Fruit fly (Drosophila melanogaster) whole organism, embryonic: Measurements from ENCODE around the gene CG14096.
"Not testable (repeated sequence)": the region's sequence is repeated elsewhere in the genome, so short reads cannot be mapped to it uniquely, and the experiment has no call there.

Experiments
- Abd-B ChIP-seq: fragments of 200-800 bp; sonication (Bioruptor generic); optimal IDR thresholded peaks from 2 replicates; lab custom pipeline; 2018; ENCODE audit warnings: missing biosample characterization, mild to moderate bottlenecking, missing genetic modification characterization, moderate library complexity
- Aef1 ChIP-seq: fragments of 200-800 bp; sonication (Bioruptor generic); IDR thresholded peaks from 3 replicates; pipeline ENCODE4 v1.3.6; 2022; ENCODE audit warnings: missing biosample characterization, missing genetic modification characterization
- Blimp-1 ChIP-seq: fragments of 200-800 bp; sonication (Bioruptor generic); optimal IDR thresholded peaks from 3 replicates; lab custom pipeline; 2018; ENCODE audit warnings: missing biosample characterization, missing genetic modification characterization, mild to moderate bottlenecking, moderate library complexity, missing genetic modification reagents
- CG12744 ChIP-seq: fragments of 200-800 bp; sonication (Bioruptor generic); optimal IDR thresholded peaks from 2 replicates; lab custom pipeline; 2016; ENCODE audit warnings: missing biosample characterization, missing genetic modification characterization
- CG13287 ChIP-seq: fragments of 200-800 bp; sonication (Bioruptor generic); IDR thresholded peaks from 2 replicates; pipeline ENCODE4 v1.3.6; 2022; ENCODE audit warnings: missing biosample characterization, missing genetic modification characterization; ENCODE audit not compliant: partially characterized antibody
- CG17568 ChIP-seq: fragments of 200-800 bp; sonication (Bioruptor generic); optimal IDR thresholded peaks from 2 replicates; lab custom pipeline; 2018; ENCODE audit warnings: missing biosample characterization, mild to moderate bottlenecking, missing genetic modification characterization, moderate library complexity
- CG1792 ChIP-seq: fragments of 200-800 bp; sonication (Bioruptor generic); optimal IDR thresholded peaks from 2 replicates; lab custom pipeline; 2016; ENCODE audit warnings: missing biosample characterization, missing genetic modification characterization
- CG18011 ChIP-seq: fragments of 200-800 bp; sonication (Bioruptor generic); optimal IDR thresholded peaks from 2 replicates; lab custom pipeline; 2017; ENCODE audit warnings: missing biosample characterization, missing genetic modification characterization, mild to moderate bottlenecking, moderate library complexity, missing genotype
- CG2199 ChIP-seq: fragments of 200-800 bp; sonication (Bioruptor generic); IDR thresholded peaks from 3 replicates; pipeline ENCODE4 v1.3.6; 2022; ENCODE audit warnings: missing biosample characterization, missing genetic modification characterization
- CG3163 ChIP-seq: fragments of 200-800 bp; sonication (Bioruptor generic); optimal IDR thresholded peaks from 3 replicates; lab custom pipeline; 2016; ENCODE audit warnings: missing biosample characterization, missing genetic modification characterization
- CG8290 ChIP-seq, 3 experiments: fragments of 200-800 bp; sonication (Bioruptor generic); optimal IDR thresholded peaks; 2 replicates each; lab custom pipeline; 2016 to 2019; ENCODE audit warnings: missing biosample characterization in 3 of 3, missing genetic modification characterization in 3 of 3, mild to moderate bottlenecking in 2 of 3, moderate library complexity in 1 of 3
- CG9797 ChIP-seq: fragments of 200-800 bp; sonication (Bioruptor generic); optimal IDR thresholded peaks from 3 replicates; lab custom pipeline; 2018; ENCODE audit warnings: missing biosample characterization, mild to moderate bottlenecking, missing genetic modification characterization
- CG9876 ChIP-seq: fragments of 200-800 bp; sonication (Bioruptor generic); optimal IDR thresholded peaks from 2 replicates; lab custom pipeline; 2016; ENCODE audit warnings: missing biosample characterization, missing genetic modification characterization
- Deaf1 ChIP-seq: fragments of 200-800 bp; optimal IDR thresholded peaks from 3 replicates; lab custom pipeline; 2019; ENCODE audit warnings: missing biosample characterization, mild to moderate bottlenecking, missing genetic modification characterization, moderate library complexity
- Ets65A ChIP-seq: fragments of 200-800 bp; sonication (Bioruptor generic); peaks from one replicate; lab custom pipeline; 2016; ENCODE audit warnings: missing biosample characterization, missing genetic modification characterization
- Hand ChIP-seq: fragments of 200-800 bp; sonication (Bioruptor generic); optimal IDR thresholded peaks from 2 replicates; lab custom pipeline; 2017; ENCODE audit warnings: mild to moderate bottlenecking, missing biosample characterization, missing genetic modification reagents, missing genetic modification characterization
- HmgZ ChIP-seq: fragments of 200-800 bp; sonication (Bioruptor generic); optimal IDR thresholded peaks from 2 replicates; lab custom pipeline; 2018; ENCODE audit warnings: missing biosample characterization, mild to moderate bottlenecking, missing genetic modification characterization
- Hmr ChIP-seq: fragments of 200-800 bp; sonication (Bioruptor generic); optimal IDR thresholded peaks from 3 replicates; lab custom pipeline; 2017; ENCODE audit warnings: mild to moderate bottlenecking, missing biosample characterization, missing genetic modification reagents, missing genetic modification characterization
- Hr78 ChIP-seq, 2 experiments: fragments of 200-800 bp in 1 of 2; fragments of >200 bp in 1 of 2; sonication (Bioruptor generic) in 1 of 2; optimal IDR thresholded peaks; 2 replicates each; lab custom pipeline; 2017 to 2019; ENCODE audit warnings: missing biosample characterization in 2 of 2, missing genetic modification characterization in 2 of 2, mild to moderate bottlenecking in 1 of 2, moderate library complexity in 1 of 2
- Jarid2 ChIP-seq: fragments of 200-800 bp; sonication (Bioruptor generic); optimal IDR thresholded peaks from 3 replicates; lab custom pipeline; 2017; ENCODE audit warnings: mild to moderate bottlenecking, missing biosample characterization, missing genetic modification reagents, missing genetic modification characterization
- Med ChIP-seq: fragments of 200-800 bp; sonication (Bioruptor generic); peaks from one replicate; lab custom pipeline; 2016; ENCODE audit warnings: missing biosample characterization, missing genetic modification characterization, mild to moderate bottlenecking, inconsistent platforms, moderate library complexity
- Trl ChIP-seq, 3 experiments: fragments of >200 bp in 2 of 3; fragments of 200-800 bp in 1 of 3; sonication (Bioruptor generic) in 1 of 3; optimal IDR thresholded peaks; 2 replicates in 1 of 3; 3 replicates in 2 of 3; lab custom pipeline; 2016 to 2017; ENCODE audit warnings: missing biosample characterization in 1 of 3, missing genetic modification characterization in 1 of 3
- bowl ChIP-seq: fragments of 200-800 bp; sonication (Bioruptor generic); IDR thresholded peaks from 2 replicates; pipeline ENCODE4 v1.3.6; 2022; ENCODE audit warnings: missing biosample characterization, missing genetic modification characterization
- chinmo ChIP-seq: fragments of 200-800 bp; sonication (Bioruptor generic); IDR thresholded peaks from 4 replicates; pipeline ENCODE4 v1.3.6; 2022; ENCODE audit warnings: missing biosample characterization, missing genetic modification characterization; ENCODE audit not compliant: partially characterized antibody
- chm ChIP-seq: fragments of 200-800 bp; sonication (Bioruptor generic); IDR thresholded peaks from 2 replicates; pipeline ENCODE4 v1.3.6; 2022; ENCODE audit warnings: missing biosample characterization, missing genetic modification characterization
- mirr ChIP-seq: fragments of 200-800 bp; sonication (Bioruptor generic); optimal IDR thresholded peaks from 3 replicates; lab custom pipeline; 2018; ENCODE audit warnings: missing biosample characterization, mild to moderate bottlenecking, missing genetic modification characterization
- sens ChIP-seq: fragments of 200-800 bp; sonication (Bioruptor generic); peaks from one replicate; lab custom pipeline; 2016; ENCODE audit warnings: missing biosample characterization, missing genetic modification characterization
- slbo ChIP-seq: fragments of 200-800 bp; sonication (Bioruptor generic); IDR thresholded peaks from 2 replicates; pipeline ENCODE4 v1.3.6; 2022; ENCODE audit warnings: missing biosample characterization, missing genetic modification characterization
- slp2 ChIP-seq: fragments of 200-800 bp; sonication (Bioruptor generic); optimal IDR thresholded peaks from 2 replicates; lab custom pipeline; 2016; ENCODE audit warnings: missing biosample characterization, missing genetic modification characterization
- sqz ChIP-seq: fragments of 200-800 bp; sonication (Bioruptor generic); optimal IDR thresholded peaks from 3 replicates; lab custom pipeline; 2018; ENCODE audit warnings: missing biosample characterization, mild to moderate bottlenecking, missing genetic modification characterization
- stwl ChIP-seq: fragments of 200-800 bp; sonication (Bioruptor generic); optimal IDR thresholded peaks from 3 replicates; lab custom pipeline; 2018; ENCODE audit warnings: missing biosample characterization, mild to moderate bottlenecking, missing genetic modification characterization, moderate library complexity

Gene CG14096

dm6 chr3L:19487260-19487659, 20.4 kb upstream of the CG14096 start, which contains the start of gene CG32212:
Gene CG32212 (plus strand): TSS chr3L:19487560.
- TF ChIP-seq CG12744, mirr, CG17568 (GFP tag; lab: Kevin White, UChicago): not testable (repeated sequence)

dm6 chr3L:19486398-19486797, 19.5 kb upstream of the CG14096 start, which contains the start of gene brv1:
Gene brv1 (minus strand): TSS chr3L:19486498.
- TF ChIP-seq Hand (GFP tag; lab: Kevin White, UChicago): no peak
- TF ChIP-seq Blimp-1 (GFP tag; lab: Kevin White, UChicago): no peak
- TF ChIP-seq HmgZ (tag; lab: Kevin White, UChicago): no peak
- no peak for TF ChIP-seq slbo (GFP tag; lab: Robert Waterston, UW)
- no peak for TF ChIP-seq CG1792
- TF ChIP-seq slp2 (GFP tag; lab: Kevin White, UChicago): no peak
- no peak for TF ChIP-seq chm (GFP tag; lab: Robert Waterston, UW)

dm6 chr3L:19483007-19483406, 16.1 kb upstream of the CG14096 start:
- TF ChIP-seq bowl (no peak), CG13287 (GFP tag; lab: Robert Waterston, UW) (peak; percentile 22; the same call in 1 of the 2 replicates), stwl (tag; lab: Kevin White, UChicago) (peak; percentile 90), Jarid2 (GFP tag; lab: Kevin White, UChicago) (no peak), Ets65A (GFP tag; lab: Kevin White, UChicago) (peak; percentile 88), CG2199 (0 out of 3 replicates have a peak, but pooled peaks have one; percentile 18), Abd-B (GFP tag; lab: Kevin White, UChicago) (peak; percentile 24), Med (GFP tag; lab: Kevin White, UChicago) (peak; percentile 48), Aef1 (GFP tag; lab: Robert Waterston, UW) (no peak), CG8290 (GFP tag; optimal IDR thresholded peaks at IDR 0.05; lab: Kevin White, UChicago) (peak; percentile 6), CG8290 (tag; optimal IDR thresholded peaks at IDR 0.05; lab: Kevin White, UChicago) (no peak), CG18011 (GFP tag; lab: Kevin White, UChicago) (peak; percentile 97), sens (GFP tag; lab: Kevin White, UChicago) (peak; percentile 23)

dm6 chr3L:19482014-19482413, 15.1 kb upstream of the CG14096 start:
- TF ChIP-seq CG3163 (GFP tag; lab: Kevin White, UChicago): peak; percentile 82
- no peak for TF ChIP-seq CG9797 (GFP tag; lab: Kevin White, UChicago)
- TF ChIP-seq CG9876 (GFP tag; lab: Kevin White, UChicago): no peak
- peak; percentile 50 to 54 for TF ChIP-seq Trl (optimal IDR thresholded peaks at IDR 0.05; lab: Kevin White, UChicago)
- TF ChIP-seq Trl (GFP tag; optimal IDR thresholded peaks at IDR 0.05; lab: Kevin White, UChicago): no peak
- TF ChIP-seq Deaf1 (tag; lab: Kevin White, UChicago): peak; percentile 48
- TF ChIP-seq, all 482 proteins: peak for 3

dm6 chr3L:19481209-19481608, 14.3 kb upstream of the CG14096 start:
- TF ChIP-seq sqz (GFP tag; lab: Kevin White, UChicago) (peak; percentile 48), Hmr (GFP tag; lab: Kevin White, UChicago) (no peak), chinmo (GFP tag; lab: Robert Waterston, UW) (peak; percentile 52; the same call in 1 of the 4 replicates), Hr78 (GFP tag; optimal IDR thresholded peaks at IDR 0.05; lab: Kevin White, UChicago) (peak in 1 of 2 experiments; percentile 1)
